Worm (Caenorhabditis elegans) whole organism, L4 larva: ENCODE data around the gene rnp-9.
A peak's percentile ranks its signal among the peaks of the same experiment; 100 is the strongest.

Experiments
- F26F4.8 ChIP-seq: fragments of 200-800 bp; sonication (Bioruptor generic); conservative IDR thresholded peaks from 2 replicates; pipeline ENCODE4 v1.3.6; 2022; ENCODE audit warnings: missing genetic modification characterization, missing compliant biosample characterization
- F44E2.7 ChIP-seq: fragments of 200-800 bp; sonication (Bioruptor generic); IDR thresholded peaks from 2 replicates; pipeline ENCODE4 v2.1.2; 2022; ENCODE audit warnings: missing genetic modification characterization, missing compliant biosample characterization
- F49E8.2 ChIP-seq: sonication (generic microtip); optimal IDR thresholded peaks from 2 replicates; lab custom pipeline; 2016; ENCODE audit warnings: missing compliant biosample characterization, mild to moderate bottlenecking, missing genetic modification characterization, borderline replicate concordance
- T20F7.1 ChIP-seq: fragments of 200-800 bp; sonication (Bioruptor generic); optimal IDR thresholded peaks from 2 replicates; lab custom pipeline; 2018; ENCODE audit warnings: mild to moderate bottlenecking, missing genetic modification characterization, missing compliant biosample characterization
- Y75B8A.6 ChIP-seq: fragments of 200-800 bp; sonication (Bioruptor generic); IDR thresholded peaks from 2 replicates; pipeline ENCODE4 v1.3.6; 2022; ENCODE audit warnings: missing genetic modification reagents, missing genetic modification characterization, missing compliant biosample characterization
- ZK337.2 ChIP-seq: fragments of 200-800 bp; sonication (Bioruptor generic); IDR thresholded peaks from 2 replicates; pipeline ENCODE4 v1.3.6; 2022; ENCODE audit warnings: missing genetic modification reagents, missing genetic modification characterization, missing compliant biosample characterization
- ZK546.5 ChIP-seq, 2 experiments: sonication (generic microtip); optimal IDR thresholded peaks; 2 replicates each; lab custom pipeline; 2017; ENCODE audit warnings: missing biosample characterization in 2 of 2, missing genetic modification characterization in 2 of 2
- aha-1 ChIP-seq: fragments of 150-350 bp; peaks from one replicate; lab custom pipeline; 2014; ENCODE audit warnings: missing biosample characterization, missing genetic modification characterization
- aly-2 ChIP-seq: sonication (generic microtip); optimal IDR thresholded peaks from 2 replicates; lab custom pipeline; 2018; ENCODE audit warnings: missing biosample characterization, missing genetic modification characterization
- arid-1 ChIP-seq: fragments of 200-800 bp; sonication (Bioruptor generic); conservative IDR thresholded peaks from 2 replicates; pipeline ENCODE4 v1.3.6; 2022; ENCODE audit warnings: missing genetic modification reagents, missing genetic modification characterization, missing compliant biosample characterization
- ceh-20 ChIP-seq: fragments of 200-800 bp; sonication (Bioruptor generic); IDR thresholded peaks from 2 replicates; pipeline ENCODE4 v1.3.6; 2022; ENCODE audit warnings: missing genetic modification reagents, missing genetic modification characterization, missing compliant biosample characterization
- ceh-32 ChIP-seq: sonication (generic microtip); optimal IDR thresholded peaks from 2 replicates; lab custom pipeline; 2016; ENCODE audit warnings: mild to moderate bottlenecking, missing genetic modification characterization, missing compliant biosample characterization; ENCODE audit not compliant: poor library complexity
- ces-1 ChIP-seq: fragments of 150-350 bp; sonication (generic microtip); optimal IDR thresholded peaks from 4 replicates; lab custom pipeline; 2014; ENCODE audit warnings: missing biosample characterization, missing genetic modification reagents, missing genetic modification characterization
- daf-16 ChIP-seq, 3 experiments: sonication (generic microtip); optimal IDR thresholded peaks; 2 replicates each; lab custom pipeline; 2016 to 2017; ENCODE audit warnings: missing genetic modification characterization in 3 of 3, missing genetic modification reagents in 3 of 3, mild to moderate bottlenecking in 2 of 3, missing compliant biosample characterization in 2 of 3, missing biosample characterization in 1 of 3, moderate library complexity in 1 of 3
- daf-8 ChIP-seq: fragments of 200-800 bp; sonication (Bioruptor generic); IDR thresholded peaks from 2 replicates; pipeline ENCODE4 v1.3.6; 2022; ENCODE audit warnings: missing genetic modification characterization, missing compliant biosample characterization
- dmd-9 ChIP-seq: fragments of 200-800 bp; sonication (Bioruptor generic); IDR thresholded peaks from 2 replicates; pipeline ENCODE4 v1.3.6; 2022; ENCODE audit warnings: missing genetic modification reagents, missing genetic modification characterization, missing compliant biosample characterization
- egl-43 ChIP-seq: fragments of 200-800 bp; sonication (Bioruptor generic); IDR thresholded peaks from 2 replicates; pipeline ENCODE4 v1.3.6; 2022; ENCODE audit warnings: missing genetic modification reagents, missing genetic modification characterization, missing compliant biosample characterization
- fkh-10 ChIP-seq: fragments of 150-350 bp; optimal IDR thresholded peaks from 2 replicates; lab custom pipeline; 2014; ENCODE audit warnings: missing biosample characterization, missing genetic modification reagents, missing genetic modification characterization
- hif-1 ChIP-seq, 2 experiments: sonication (generic microtip); optimal IDR thresholded peaks; 2 replicates each; lab custom pipeline; 2016 to 2017; ENCODE audit warnings: missing compliant biosample characterization in 2 of 2, missing genetic modification characterization in 2 of 2, missing genetic modification reagents in 2 of 2, missing genotype in 2 of 2, mild to moderate bottlenecking in 1 of 2
- hlh-11 ChIP-seq: fragments of 200-800 bp; sonication (Bioruptor generic); optimal IDR thresholded peaks from 2 replicates; lab custom pipeline; 2018; ENCODE audit warnings: mild to moderate bottlenecking, missing genetic modification characterization, missing compliant biosample characterization
- hlh-30 ChIP-seq: sonication (generic microtip); optimal IDR thresholded peaks from 2 replicates; lab custom pipeline; 2017; ENCODE audit warnings: antibody characterized with exemption, mild to moderate bottlenecking, missing genetic modification characterization, missing compliant biosample characterization; ENCODE audit not compliant: insufficient read depth
- hmg-1.1 ChIP-seq: fragments of 200-800 bp; sonication (Bioruptor generic); IDR thresholded peaks from 2 replicates; pipeline ENCODE4 v1.3.6; 2022; ENCODE audit warnings: missing genetic modification reagents, missing genetic modification characterization, missing compliant biosample characterization
- lim-7 ChIP-seq: fragments of 200-800 bp; sonication (Bioruptor generic); IDR thresholded peaks from 2 replicates; pipeline ENCODE4 v1.3.6; 2022; ENCODE audit warnings: missing genetic modification characterization, missing compliant biosample characterization
- lin-13 ChIP-seq: fragments of 150-350 bp; optimal IDR thresholded peaks from 2 replicates; lab custom pipeline; 2014; ENCODE audit warnings: missing biosample characterization, missing genetic modification reagents, missing genetic modification characterization
- lin-38 ChIP-seq: fragments of 200-800 bp; sonication (Bioruptor generic); IDR thresholded peaks from 2 replicates; pipeline ENCODE4 v1.3.6; 2022; ENCODE audit warnings: missing genetic modification reagents, missing genetic modification characterization, missing compliant biosample characterization
- lin-39 ChIP-seq: fragments of 150-350 bp; optimal IDR thresholded peaks from 2 replicates; lab custom pipeline; 2014; ENCODE audit warnings: missing biosample characterization, missing genetic modification reagents, missing genetic modification characterization
- lsy-2 ChIP-seq, 2 experiments: fragments of 150-350 bp in 1 of 2; sonication (generic microtip) in 1 of 2; optimal IDR thresholded peaks; 2 replicates each; lab custom pipeline; 2014 to 2017; ENCODE audit warnings: missing biosample characterization in 2 of 2, missing genetic modification characterization in 2 of 2
- madf-9 ChIP-seq: fragments of 200-800 bp; sonication (Bioruptor generic); conservative IDR thresholded peaks from 2 replicates; pipeline ENCODE4 v1.3.6; 2022; ENCODE audit warnings: missing genetic modification reagents, missing genetic modification characterization, missing compliant biosample characterization
- mdl-1 ChIP-seq, 2 experiments: fragments of 150-350 bp in 1 of 2; sonication (generic microtip) in 1 of 2; optimal IDR thresholded peaks; 2 replicates each; lab custom pipeline; 2014 to 2017; ENCODE audit warnings: missing biosample characterization in 2 of 2, missing genetic modification characterization in 2 of 2
- mes-2 ChIP-seq: sonication (generic microtip); optimal IDR thresholded peaks from 2 replicates; lab custom pipeline; 2016; ENCODE audit warnings: missing genotype, mild to moderate bottlenecking, missing genetic modification characterization, missing compliant biosample characterization; ENCODE audit not compliant: poor library complexity, severe bottlenecking
- mxl-2 ChIP-seq: fragments of 200-800 bp; sonication (Bioruptor generic); conservative IDR thresholded peaks from 2 replicates; pipeline ENCODE4 v1.3.6; 2022; ENCODE audit warnings: missing genetic modification reagents, missing genetic modification characterization, missing compliant biosample characterization
- nhr-25 ChIP-seq: sonication (generic microtip); optimal IDR thresholded peaks from 2 replicates; lab custom pipeline; 2017; ENCODE audit warnings: missing genetic modification characterization, mild to moderate bottlenecking, missing compliant biosample characterization, antibody characterized with exemption, moderate library complexity, borderline replicate concordance; ENCODE audit not compliant: insufficient read depth
- nhr-28 ChIP-seq: fragments of 150-350 bp; optimal IDR thresholded peaks from 2 replicates; lab custom pipeline; 2014; ENCODE audit warnings: missing biosample characterization, missing genetic modification characterization
- nhr-6 ChIP-seq: fragments of 150-350 bp; optimal IDR thresholded peaks from 2 replicates; lab custom pipeline; 2014; ENCODE audit warnings: missing biosample characterization, missing genetic modification characterization
- nhr-76 ChIP-seq: fragments of 150-350 bp; optimal IDR thresholded peaks from 2 replicates; lab custom pipeline; 2014; ENCODE audit warnings: missing biosample characterization, missing genetic modification characterization
- nhr-77 ChIP-seq: fragments of 150-350 bp; optimal IDR thresholded peaks from 2 replicates; lab custom pipeline; 2014; ENCODE audit warnings: missing biosample characterization, missing genetic modification characterization
- pha-4 ChIP-seq, 2 experiments: fragments of 150-350 bp in 1 of 2; fragments of 200-800 bp in 1 of 2; sonication (Bioruptor generic) in 1 of 2; IDR thresholded peaks in 1 of 2; optimal IDR thresholded peaks in 1 of 2; 2 replicates each; pipeline versions ENCODE4 v1.3.6 to Lab custom; 2014 to 2022; ENCODE audit warnings: missing genetic modification characterization in 2 of 2, missing genetic modification reagents in 2 of 2, missing biosample characterization in 1 of 2, missing compliant biosample characterization in 1 of 2
- php-3 ChIP-seq: fragments of 200-800 bp; sonication (Bioruptor generic); IDR thresholded peaks from 2 replicates; pipeline ENCODE4 v1.3.6; 2022; ENCODE audit warnings: missing genetic modification reagents, missing genetic modification characterization, missing compliant biosample characterization
- pqm-1 ChIP-seq: sonication (generic microtip); optimal IDR thresholded peaks from 2 replicates; lab custom pipeline; 2017; ENCODE audit warnings: missing biosample characterization, missing genetic modification characterization
- skn-1 ChIP-seq: fragments of 150-350 bp; optimal IDR thresholded peaks from 2 replicates; lab custom pipeline; 2014; ENCODE audit warnings: missing biosample characterization, missing genetic modification characterization
- snpc-4 ChIP-seq: fragments of 150-350 bp; optimal IDR thresholded peaks from 2 replicates; lab custom pipeline; 2014; ENCODE audit warnings: missing biosample characterization, missing genetic modification characterization
- tra-1 ChIP-seq: fragments of 200-800 bp; sonication (Bioruptor generic); IDR thresholded peaks from 2 replicates; pipeline ENCODE4 v1.3.6; 2022; ENCODE audit warnings: missing genetic modification reagents, missing genetic modification characterization, missing compliant biosample characterization
- unc-130 ChIP-seq: sonication (generic microtip); optimal IDR thresholded peaks from 2 replicates; lab custom pipeline; 2016; ENCODE audit warnings: missing genetic modification reagents, missing genetic modification characterization, missing compliant biosample characterization
- unc-39 ChIP-seq: sonication (generic microtip); optimal IDR thresholded peaks from 2 replicates; lab custom pipeline; 2017; ENCODE audit warnings: missing biosample characterization, missing genetic modification characterization
- unc-62 ChIP-seq, 3 experiments: fragments of 150-350 bp in 1 of 3; sonication (generic microtip); optimal IDR thresholded peaks in 2 of 3; peaks in 1 of 3; 1 replicate in 1 of 3; 2 replicates in 2 of 3; lab custom pipeline; 2014 to 2017; ENCODE audit warnings: missing biosample characterization in 3 of 3, missing genetic modification characterization in 3 of 3, missing genetic modification reagents in 3 of 3, missing genotype in 1 of 3
- vab-7 ChIP-seq: fragments of 200-800 bp; sonication (Bioruptor generic); IDR thresholded peaks from 2 replicates; pipeline ENCODE4 v1.3.6; 2022; ENCODE audit warnings: missing genetic modification reagents, missing genetic modification characterization, missing compliant biosample characterization
- zag-1 ChIP-seq: fragments of 150-350 bp; optimal IDR thresholded peaks from 2 replicates; lab custom pipeline; 2014; ENCODE audit warnings: missing biosample characterization, missing genetic modification characterization
- zfp-2 ChIP-seq: sonication (generic microtip); optimal IDR thresholded peaks from 2 replicates; lab custom pipeline; 2016; ENCODE audit warnings: mild to moderate bottlenecking, missing genetic modification characterization, missing compliant biosample characterization
- zip-2 ChIP-seq: fragments of 150-350 bp; optimal IDR thresholded peaks from 2 replicates; lab custom pipeline; 2014; ENCODE audit warnings: missing biosample characterization, missing genetic modification characterization

The rnp-9 gene

DNA sequence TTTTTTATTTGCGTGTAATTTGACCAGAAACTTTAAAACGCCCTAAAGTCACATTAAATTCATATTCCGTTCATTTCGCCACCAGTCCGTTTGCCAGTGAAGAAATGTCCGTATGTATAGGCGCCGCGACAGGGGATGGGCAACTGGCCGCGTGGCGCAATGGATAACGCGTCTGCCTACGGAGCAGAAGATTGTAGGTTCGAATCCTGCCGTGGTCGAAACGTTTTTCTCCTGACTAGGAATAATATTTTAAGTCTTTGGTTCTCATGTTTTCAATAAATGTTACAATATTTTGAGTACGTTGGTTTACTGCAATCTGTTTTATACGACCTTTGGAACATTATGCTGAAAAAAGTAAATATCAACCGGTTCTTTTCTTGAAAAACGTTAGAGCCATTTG, 22.1 kb upstream of the rnp-9 start (continued):
- TF ChIP-seq F26F4.8 (GFP tag; lab: Robert Waterston, UW) (peak; percentile 73; the same call in 1 of the 2 replicates), nhr-76 (tag; lab: Kevin White, UChicago) (no peak), tra-1 (GFP tag; lab: Robert Waterston, UW) (peak; percentile 84), hlh-30 (tag; lab: Kevin White, UChicago) (peak; percentile 69), hif-1 (tag; optimal IDR thresholded peaks at IDR 0.05; lab: Kevin White, UChicago) (peak in 1 of 2 experiments; percentile 6), ces-1 (GFP tag; lab: Kevin White, UChicago) (peak; percentile 5), daf-8 (GFP tag; lab: Robert Waterston, UW) (0 out of 2 replicates have a peak, but pooled peaks have one; percentile 50), arid-1 (GFP tag; lab: Robert Waterston, UW) (peak; percentile 90), madf-9 (GFP tag; lab: Robert Waterston, UW) (peak; percentile 78), snpc-4 (no peak), F49E8.2 (tag; lab: Kevin White, UChicago) (peak; percentile 30), pqm-1 (tag; lab: Kevin White, UChicago) (no peak), mes-2 (tag; lab: Kevin White, UChicago) (peak; percentile 79), zag-1 (tag; lab: Kevin White, UChicago) (no peak), php-3 (GFP tag; lab: Robert Waterston, UW) (peak; percentile 76), skn-1 (tag; lab: Kevin White, UChicago) (no peak), zip-2 (tag; lab: Kevin White, UChicago) (no peak), pha-4 (GFP tag; IDR thresholded peaks at IDR 0.05; lab: Robert Waterston, UW) (peak; percentile 85), pha-4 (tag; optimal IDR thresholded peaks at IDR 0.05; lab: Kevin White, UChicago) (no peak), hmg-1.1 (GFP tag; lab: Robert Waterston, UW) (peak; percentile 84), lsy-2 (tag; optimal IDR thresholded peaks at IDR 0.05; lab: Kevin White, UChicago) (peak in 1 of 2 experiments; percentile 71), vab-7 (GFP tag; lab: Robert Waterston, UW) (peak; percentile 85), ZK337.2 (GFP tag; lab: Robert Waterston, UW) (peak; percentile 80), ceh-32 (tag; lab: Kevin White, UChicago) (peak; percentile 58), aha-1 (tag; lab: Kevin White, UChicago) (peak; percentile 99), lim-7 (GFP tag; lab: Robert Waterston, UW) (peak; percentile 90), nhr-25 (tag; lab: Kevin White, UChicago) (peak; percentile 20), fkh-10 (peak; percentile 25), nhr-28 (tag; lab: Kevin White, UChicago) (peak; percentile 15), nhr-6 (tag; lab: Kevin White, UChicago) (peak; percentile 5), mxl-2 (GFP tag; lab: Robert Waterston, UW) (no peak), zfp-2 (tag; lab: Kevin White, UChicago) (peak; percentile 15), daf-16 (GFP tag; optimal IDR thresholded peaks at IDR 0.05; lab: Kevin White, UChicago) (peak; percentile 65 to 87), daf-16 (tag; optimal IDR thresholded peaks at IDR 0.05; lab: Kevin White, UChicago) (peak; percentile 49), aly-2 (tag; lab: Kevin White, UChicago) (no peak), unc-39 (no peak), F44E2.7 (peak; percentile 93), lin-38 (GFP tag; lab: Robert Waterston, UW) (peak; percentile 77), lin-39 (tag; lab: Kevin White, UChicago) (no peak), egl-43 (peak; percentile 94), nhr-77 (tag; lab: Kevin White, UChicago) (no peak), ZK546.5 (tag; optimal IDR thresholded peaks at IDR 0.05; lab: Kevin White, UChicago) (no peak), unc-62 (GFP tag; optimal IDR thresholded peaks at IDR 0.05 in 1 of 2; lab: Kevin White, UChicago) (peak in 1 of 2 experiments; percentile 67), unc-62 (tag; optimal IDR thresholded peaks at IDR 0.05; lab: Kevin White, UChicago) (no peak), mdl-1 (tag; optimal IDR thresholded peaks at IDR 0.05; lab: Kevin White, UChicago) (no peak), Y75B8A.6 (GFP tag; lab: Robert Waterston, UW) (peak; percentile 74), ceh-20 (peak; percentile 79), lin-13 (no peak), hlh-11 (peak; percentile 59), T20F7.1 (GFP tag; lab: Kevin White, UChicago) (no peak), unc-130 (GFP tag; lab: Kevin White, UChicago) (peak; percentile 47), dmd-9 (GFP tag; lab: Robert Waterston, UW) (peak; percentile 84)
